Fruit fly (Drosophila melanogaster) whole organism, prepupa: ENCODE data around the gene CG17029.

Experiments used
- Blimp-1 ChIP-seq: fragments of 200-800 bp; sonication (Bioruptor generic); optimal IDR thresholded peaks from 3 replicates; lab custom pipeline; 2017; ENCODE audit warnings: missing biosample characterization, missing genetic modification characterization, mild to moderate bottlenecking, moderate library complexity, missing genetic modification reagents
- CG10631 ChIP-seq: fragments of 200-800 bp; sonication (Bioruptor generic); optimal IDR thresholded peaks from 2 replicates; lab custom pipeline; 2016; ENCODE audit warnings: missing biosample characterization, missing genetic modification characterization
- CG10669 ChIP-seq: fragments of 200-800 bp; sonication (Bioruptor generic); optimal IDR thresholded peaks from 3 replicates; lab custom pipeline; 2018; ENCODE audit warnings: missing biosample characterization, mild to moderate bottlenecking, missing genetic modification characterization, moderate library complexity
- CG11902 ChIP-seq: fragments of 200-800 bp; sonication (Bioruptor generic); optimal IDR thresholded peaks from 3 replicates; lab custom pipeline; 2016; ENCODE audit warnings: missing biosample characterization, missing genetic modification characterization
- CG15336 ChIP-seq: fragments of 200-800 bp; sonication (Bioruptor generic); IDR thresholded peaks from 2 replicates; pipeline ENCODE4 v1.3.6; 2022; ENCODE audit warnings: missing biosample characterization, missing genetic modification characterization
- CG1621 ChIP-seq: fragments of 200-800 bp; sonication (Bioruptor generic); optimal IDR thresholded peaks from 3 replicates; lab custom pipeline; 2018; ENCODE audit warnings: missing biosample characterization, mild to moderate bottlenecking, missing genetic modification characterization
- CG16779 ChIP-seq: fragments of 200-800 bp; sonication (Bioruptor generic); optimal IDR thresholded peaks from 3 replicates; lab custom pipeline; 2017; ENCODE audit warnings: missing biosample characterization, mild to moderate bottlenecking, missing genetic modification characterization
- CG3032 ChIP-seq: fragments of 200-800 bp; optimal IDR thresholded peaks from 2 replicates; lab custom pipeline; 2019; ENCODE audit warnings: missing biosample characterization, mild to moderate bottlenecking, missing genetic modification characterization, moderate library complexity
- CG32006 ChIP-seq: fragments of 200-800 bp; sonication (Bioruptor generic); optimal IDR thresholded peaks from 3 replicates; lab custom pipeline; 2017; ENCODE audit warnings: missing biosample characterization, mild to moderate bottlenecking, missing genetic modification characterization
- CG34406 ChIP-seq: fragments of 200-800 bp; sonication (Bioruptor generic); optimal IDR thresholded peaks from 3 replicates; lab custom pipeline; 2016; ENCODE audit warnings: missing biosample characterization, missing genetic modification characterization
- CG3919 ChIP-seq: fragments of 200-800 bp; sonication (Bioruptor generic); optimal IDR thresholded peaks from 3 replicates; lab custom pipeline; 2016; ENCODE audit warnings: missing biosample characterization, missing genetic modification characterization
- CG4318 ChIP-seq: fragments of 200-800 bp; sonication (Bioruptor generic); optimal IDR thresholded peaks from 3 replicates; lab custom pipeline; 2017; ENCODE audit warnings: missing biosample characterization, mild to moderate bottlenecking, missing genetic modification characterization
- CG6163 ChIP-seq: fragments of 200-800 bp; sonication (Bioruptor generic); IDR thresholded peaks from 3 replicates; pipeline ENCODE4 v1.3.6; 2022; ENCODE audit warnings: missing biosample characterization, missing genetic modification characterization
- CG6792 ChIP-seq: fragments of 200-800 bp; sonication (Bioruptor generic); optimal IDR thresholded peaks from 3 replicates; lab custom pipeline; 2016; ENCODE audit warnings: missing biosample characterization, missing genetic modification characterization
- CG6808 ChIP-seq: fragments of 200-800 bp; sonication (Bioruptor generic); optimal IDR thresholded peaks from 3 replicates; lab custom pipeline; 2017; ENCODE audit warnings: missing biosample characterization, missing genetic modification characterization, mild to moderate bottlenecking, moderate library complexity, missing genetic modification reagents
- CG8119 ChIP-seq: fragments of 200-800 bp; sonication (Bioruptor generic); IDR thresholded peaks from 3 replicates; pipeline ENCODE4 v1.3.6; 2022; ENCODE audit warnings: missing biosample characterization, missing genetic modification characterization
- CG8319 ChIP-seq: fragments of 200-800 bp; sonication (Bioruptor generic); optimal IDR thresholded peaks from 3 replicates; lab custom pipeline; 2016; ENCODE audit warnings: missing biosample characterization, missing genetic modification characterization
- CG9139 ChIP-seq: fragments of 200-800 bp; sonication (Bioruptor generic); optimal IDR thresholded peaks from 3 replicates; lab custom pipeline; 2017; ENCODE audit warnings: missing biosample characterization, mild to moderate bottlenecking, missing genetic modification characterization
- Eip75B ChIP-seq: fragments of 200-800 bp; sonication (Bioruptor generic); optimal IDR thresholded peaks from 3 replicates; lab custom pipeline; 2016; ENCODE audit warnings: missing biosample characterization, missing genetic modification characterization
- Eip78C ChIP-seq: fragments of 200-800 bp; sonication (Bioruptor generic); peaks from one replicate; lab custom pipeline; 2016; ENCODE audit warnings: missing biosample characterization, missing genetic modification characterization
- Eip93F ChIP-seq: fragments of 200-800 bp; sonication (Bioruptor generic); optimal IDR thresholded peaks from 2 replicates; lab custom pipeline; 2016; ENCODE audit warnings: missing biosample characterization, mild to moderate bottlenecking, missing genetic modification characterization
- Ets96B ChIP-seq: fragments of 200-800 bp; optimal IDR thresholded peaks from 2 replicates; lab custom pipeline; 2019; ENCODE audit warnings: missing biosample characterization, mild to moderate bottlenecking, missing genetic modification characterization, moderate library complexity
- Gug ChIP-seq: fragments of 200-800 bp; sonication (Bioruptor generic); IDR thresholded peaks from 2 replicates; pipeline ENCODE4 v1.3.6; 2022; ENCODE audit warnings: missing biosample characterization, missing genetic modification characterization
- Hr39 ChIP-seq: fragments of 200-800 bp; sonication (Bioruptor generic); optimal IDR thresholded peaks from 2 replicates; lab custom pipeline; 2016; ENCODE audit warnings: missing biosample characterization, missing genetic modification characterization
- Met ChIP-seq: fragments of 200-800 bp; sonication (Bioruptor generic); optimal IDR thresholded peaks from 3 replicates; lab custom pipeline; 2016; ENCODE audit warnings: missing biosample characterization, missing genetic modification characterization
- OdsH ChIP-seq: fragments of 200-800 bp; sonication (Bioruptor generic); optimal IDR thresholded peaks from 3 replicates; lab custom pipeline; 2016; ENCODE audit warnings: missing biosample characterization, missing genetic modification characterization
- Sox102F ChIP-seq: fragments of 200-800 bp; sonication (Bioruptor generic); optimal IDR thresholded peaks from 2 replicates; lab custom pipeline; 2016; ENCODE audit warnings: missing biosample characterization, mild to moderate bottlenecking, missing genetic modification characterization
- achi ChIP-seq: fragments of 200-800 bp; sonication (Bioruptor generic); optimal IDR thresholded peaks from 3 replicates; lab custom pipeline; 2016; ENCODE audit warnings: missing biosample characterization, missing genetic modification characterization
- acj6 ChIP-seq: fragments of 200-800 bp; sonication (Bioruptor generic); optimal IDR thresholded peaks from 3 replicates; lab custom pipeline; 2016; ENCODE audit warnings: missing biosample characterization, missing genetic modification characterization
- dac ChIP-seq: fragments of 200-800 bp; sonication (Bioruptor generic); optimal IDR thresholded peaks from 2 replicates; lab custom pipeline; 2017; ENCODE audit warnings: missing biosample characterization, mild to moderate bottlenecking, missing genetic modification characterization
- dsx ChIP-seq: fragments of 200-800 bp; optimal IDR thresholded peaks from 3 replicates; lab custom pipeline; 2019; ENCODE audit warnings: missing biosample characterization, mild to moderate bottlenecking, missing genetic modification characterization, moderate library complexity; ENCODE audit not compliant: poor library complexity, severe bottlenecking
- eg ChIP-seq: fragments of 200-800 bp; sonication (Bioruptor generic); IDR thresholded peaks from 3 replicates; pipeline ENCODE4 v1.3.6; 2022; ENCODE audit warnings: missing biosample characterization, missing genetic modification characterization
- esn ChIP-seq: fragments of 200-800 bp; sonication (Bioruptor generic); optimal IDR thresholded peaks from 2 replicates; lab custom pipeline; 2016; ENCODE audit warnings: missing biosample characterization, mild to moderate bottlenecking, missing genetic modification characterization, moderate library complexity
- fd59A ChIP-seq: fragments of 200-800 bp; sonication (Bioruptor generic); optimal IDR thresholded peaks from 2 replicates; lab custom pipeline; 2017; ENCODE audit warnings: missing biosample characterization, mild to moderate bottlenecking, missing genetic modification characterization, missing genetic modification reagents
- fd85E ChIP-seq: fragments of 200-800 bp; sonication (Bioruptor generic); optimal IDR thresholded peaks from 3 replicates; lab custom pipeline; 2016; ENCODE audit warnings: missing biosample characterization, missing genetic modification characterization
- fkh ChIP-seq: fragments of 200-800 bp; sonication (Bioruptor generic); optimal IDR thresholded peaks from 3 replicates; lab custom pipeline; 2017; ENCODE audit warnings: missing biosample characterization, mild to moderate bottlenecking, missing genetic modification characterization, moderate library complexity
- lz ChIP-seq: fragments of 200-800 bp; sonication (Bioruptor generic); optimal IDR thresholded peaks from 3 replicates; lab custom pipeline; 2016; ENCODE audit warnings: missing biosample characterization, missing genetic modification characterization
- salr ChIP-seq, 2 experiments: fragments of 200-800 bp; sonication (Bioruptor generic); optimal IDR thresholded peaks; 3 replicates each; lab custom pipeline; 2016 to 2018; ENCODE audit warnings: missing biosample characterization in 2 of 2, missing genetic modification characterization in 2 of 2, mild to moderate bottlenecking in 1 of 2
- spab ChIP-seq: fragments of 200-800 bp; sonication (Bioruptor generic); optimal IDR thresholded peaks from 2 replicates; lab custom pipeline; 2017; ENCODE audit warnings: missing biosample characterization, mild to moderate bottlenecking, missing genetic modification characterization, missing genetic modification reagents
- svp ChIP-seq: fragments of 200-800 bp; sonication (Bioruptor generic); peaks from one replicate; lab custom pipeline; 2016; ENCODE audit warnings: missing biosample characterization, missing genetic modification characterization

CG17029 gene

DNA sequence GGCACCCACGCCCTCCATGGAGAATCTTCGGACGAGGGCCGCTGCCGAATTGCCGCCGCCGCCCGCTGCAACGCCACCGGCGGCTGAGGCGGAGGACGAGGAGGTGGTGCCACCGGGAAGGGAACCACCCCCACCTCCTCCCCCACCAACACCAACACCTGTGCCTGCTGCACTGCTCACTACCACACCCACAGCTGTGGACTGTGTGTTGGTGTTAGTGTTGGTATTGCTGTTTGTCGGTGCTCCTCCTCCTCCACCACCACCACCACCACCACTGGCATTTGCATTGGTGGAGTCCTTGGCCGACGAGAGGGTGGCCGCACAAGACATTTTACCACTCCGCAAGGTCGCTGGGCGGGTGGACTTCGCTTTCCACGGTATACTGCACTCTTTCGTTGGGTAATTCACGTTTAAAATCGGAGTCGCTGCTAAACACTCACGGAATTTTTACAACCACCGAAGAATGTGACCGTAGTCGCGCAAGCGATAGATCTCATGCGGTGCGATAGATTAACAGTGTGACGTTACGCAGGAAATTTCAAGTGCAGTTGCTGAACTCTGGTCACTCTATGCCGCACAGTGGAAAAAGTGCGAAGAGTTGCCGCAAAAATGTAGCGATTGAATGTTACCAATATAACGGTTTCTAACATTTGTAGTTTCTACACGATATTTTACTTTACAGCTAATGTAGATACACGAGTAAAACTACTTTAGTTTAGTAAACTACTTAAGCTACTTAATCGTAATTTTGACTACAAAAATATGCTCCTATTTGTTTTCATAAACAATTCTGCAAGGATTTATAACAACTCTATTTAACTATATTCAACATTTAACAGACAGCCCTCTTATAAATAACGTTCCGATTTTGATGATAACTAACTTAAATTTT lies 34.9 kb downstream of the CG17029 start, which contains the start of gene mib1 (continued):
- TF ChIP-seq achi (GFP tag; lab: Kevin White, UChicago): no peak
- no peak for TF ChIP-seq CG6792 (GFP tag; lab: Kevin White, UChicago)
- peak; percentile 43 for TF ChIP-seq CG16779
- TF ChIP-seq CG1621 (tag; lab: Kevin White, UChicago): peak; percentile 29
- peak; percentile 66 for TF ChIP-seq CG6808 (GFP tag; lab: Kevin White, UChicago)
- TF ChIP-seq eg: no peak; the same call in 2 of the 3 replicates
- no peak for TF ChIP-seq Ets96B
- no peak for TF ChIP-seq dsx (GFP tag; lab: Kevin White, UChicago)
- peak; percentile 61 for TF ChIP-seq Eip78C
- no peak for TF ChIP-seq CG4318 (GFP tag; lab: Kevin White, UChicago)
- TF ChIP-seq CG9139: peak; percentile 39
- peak; percentile 23 for TF ChIP-seq spab
- peak; percentile 60; the same call in 1 of the 3 replicates for TF ChIP-seq CG8119 (GFP tag; lab: Robert Waterston, UW)
- TF ChIP-seq CG11902 (GFP tag; lab: Kevin White, UChicago): no peak
- TF ChIP-seq dac (GFP tag; lab: Kevin White, UChicago): no peak
- peak; percentile 53 for TF ChIP-seq CG3919 (GFP tag; lab: Kevin White, UChicago)
- no peak; the same call in 1 of the 2 replicates for TF ChIP-seq Gug (GFP tag; lab: Robert Waterston, UW)
- TF ChIP-seq CG10669 (GFP tag; lab: Kevin White, UChicago): no peak
- TF ChIP-seq CG8319 (GFP tag; lab: Kevin White, UChicago): peak; percentile 36
- no peak for TF ChIP-seq fd85E (GFP tag; lab: Kevin White, UChicago)
- peak; percentile 37 for TF ChIP-seq Blimp-1 (GFP tag; lab: Kevin White, UChicago)
- TF ChIP-seq CG34406 (GFP tag; lab: Kevin White, UChicago): no peak
- no peak for TF ChIP-seq CG3032 (tag; lab: Kevin White, UChicago)
- TF ChIP-seq CG10631 (GFP tag; lab: Kevin White, UChicago): no peak
- TF ChIP-seq Hr39: no peak
- TF ChIP-seq Eip93F (GFP tag; lab: Kevin White, UChicago): no peak
- no peak for TF ChIP-seq Met
- TF ChIP-seq, all 60 proteins: peak for 24

DNA sequence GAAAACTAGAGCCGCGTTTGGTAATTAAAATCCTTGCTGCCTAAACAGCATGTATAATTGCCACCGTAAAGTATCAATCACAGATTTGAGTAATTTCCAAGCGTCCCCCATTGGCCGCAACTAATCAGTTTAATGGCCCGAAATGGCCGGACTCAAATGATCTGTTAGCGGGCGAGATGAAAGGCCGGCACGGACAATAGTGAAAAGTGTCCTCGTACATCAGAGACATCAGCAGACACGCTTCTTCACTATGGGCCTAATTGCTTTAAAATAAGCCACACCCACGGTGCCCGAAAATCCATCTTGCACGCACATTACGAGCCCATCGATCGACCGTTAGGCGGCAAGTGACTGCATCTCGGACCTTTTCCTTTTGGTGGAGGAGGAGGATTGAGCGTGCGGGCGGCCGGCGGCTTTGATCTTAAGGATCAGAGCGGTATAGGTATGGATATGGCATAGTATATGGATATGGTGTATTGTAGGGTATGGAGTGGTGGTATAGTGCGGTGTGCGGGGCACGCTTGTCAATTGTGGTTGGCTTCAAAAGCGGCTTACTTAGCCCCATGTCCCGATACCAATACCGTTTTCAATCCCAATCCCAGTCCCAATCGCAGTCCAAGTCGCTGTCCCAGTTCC lies 35.8 kb downstream of the CG17029 start:
- no peak for TF ChIP-seq CG4318 (GFP tag; lab: Kevin White, UChicago)
- no peak for TF ChIP-seq lz
- no peak for TF ChIP-seq salr (GFP tag; optimal IDR thresholded peaks at IDR 0.05; lab: Kevin White, UChicago)
- TF ChIP-seq dac (GFP tag; lab: Kevin White, UChicago): no peak
- no peak for TF ChIP-seq Eip75B
- TF ChIP-seq svp (GFP tag; lab: Kevin White, UChicago): peak; percentile 11
- no peak for TF ChIP-seq Sox102F (GFP tag; lab: Kevin White, UChicago)
- TF ChIP-seq, all 60 proteins: peak for 1

DNA sequence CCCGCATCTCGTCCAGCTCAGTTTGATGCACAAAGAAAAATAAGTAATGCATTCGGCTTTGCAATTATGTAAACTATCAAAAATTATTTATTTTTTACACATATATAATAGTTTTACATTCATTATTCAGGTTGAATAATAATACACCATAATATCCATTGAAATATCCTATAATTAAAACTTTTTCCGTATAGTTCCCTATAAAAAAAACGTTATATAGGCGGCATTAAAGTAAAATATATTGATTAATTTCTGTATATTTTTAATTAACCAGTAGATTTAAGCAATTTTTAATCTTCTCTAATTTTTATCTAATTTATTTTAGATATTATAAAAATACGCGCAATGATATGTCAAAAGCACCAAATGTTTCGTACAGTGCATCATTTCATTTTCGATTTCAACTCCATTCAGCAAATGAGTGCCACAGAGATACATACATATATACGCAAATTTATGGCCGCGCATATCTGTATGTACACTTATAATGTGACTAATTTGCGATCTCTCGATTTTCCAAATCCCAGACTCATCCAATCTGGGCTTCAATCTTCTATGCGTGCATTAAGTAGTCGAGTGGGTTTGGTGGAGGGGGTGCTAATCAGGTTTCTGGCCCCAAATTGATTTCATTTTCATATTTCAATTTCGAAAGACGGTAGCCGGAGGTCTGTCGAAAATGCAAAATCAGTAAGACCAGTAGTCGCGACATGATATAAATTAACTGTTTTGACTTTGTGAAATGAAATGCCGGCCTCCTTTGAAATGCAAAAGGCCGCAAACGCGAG lies 36.7 kb downstream of the CG17029 start:
- TF ChIP-seq esn (GFP tag; lab: Kevin White, UChicago): peak; percentile 13
- peak; percentile 24 for TF ChIP-seq OdsH
- TF ChIP-seq CG4318 (GFP tag; lab: Kevin White, UChicago): no peak
- TF ChIP-seq salr (GFP tag; optimal IDR thresholded peaks at IDR 0.05; lab: Kevin White, UChicago): peak in 1 of 2 experiments; percentile 1
- peak; percentile 20 for TF ChIP-seq CG34406 (GFP tag; lab: Kevin White, UChicago)
- TF ChIP-seq svp (GFP tag; lab: Kevin White, UChicago): peak; percentile 29
- TF ChIP-seq CG6163 (GFP tag; lab: Robert Waterston, UW): 0 out of 3 replicates have a peak, but pooled peaks have one; percentile 14
- peak; percentile 17 for TF ChIP-seq acj6 (GFP tag; lab: Kevin White, UChicago)
- peak; percentile 78 for TF ChIP-seq Eip78C
- TF ChIP-seq achi (GFP tag; lab: Kevin White, UChicago): peak; percentile 8
- TF ChIP-seq fd59A (GFP tag; lab: Kevin White, UChicago): no peak
- no peak for TF ChIP-seq fkh
- TF ChIP-seq CG3032 (tag; lab: Kevin White, UChicago): peak; percentile 14
- peak; percentile 9 for TF ChIP-seq Ets96B
- TF ChIP-seq fd85E (GFP tag; lab: Kevin White, UChicago): no peak
- TF ChIP-seq CG32006: peak; percentile 51
- TF ChIP-seq CG3919 (GFP tag; lab: Kevin White, UChicago): peak; percentile 28
- TF ChIP-seq CG15336 (GFP tag; lab: Robert Waterston, UW): peak; percentile 41
